Worm (Caenorhabditis elegans) whole organism, L4/young adult: ENCODE results near the gene T21C12.8.
A peak's percentile ranks its signal among the peaks of the same experiment; 100 is the strongest.

ENCODE experiments used
- W03F9.2 ChIP-seq: fragments of 150-350 bp; optimal IDR thresholded peaks from 2 replicates; lab custom pipeline; 2014; ENCODE audit warnings: missing biosample characterization, missing genetic modification characterization
- dao-5 ChIP-seq: sonication (generic microtip); optimal IDR thresholded peaks from 2 replicates; lab custom pipeline; 2016; ENCODE audit warnings: missing genotype, missing genetic modification characterization, moderate library complexity, missing compliant biosample characterization
- him-1 ChIP-seq: sonication (generic microtip); optimal IDR thresholded peaks from 2 replicates; lab custom pipeline; 2016; ENCODE audit warnings: missing genotype, missing genetic modification reagents, missing genetic modification characterization, missing compliant biosample characterization

Gene T21C12.8

DNA sequence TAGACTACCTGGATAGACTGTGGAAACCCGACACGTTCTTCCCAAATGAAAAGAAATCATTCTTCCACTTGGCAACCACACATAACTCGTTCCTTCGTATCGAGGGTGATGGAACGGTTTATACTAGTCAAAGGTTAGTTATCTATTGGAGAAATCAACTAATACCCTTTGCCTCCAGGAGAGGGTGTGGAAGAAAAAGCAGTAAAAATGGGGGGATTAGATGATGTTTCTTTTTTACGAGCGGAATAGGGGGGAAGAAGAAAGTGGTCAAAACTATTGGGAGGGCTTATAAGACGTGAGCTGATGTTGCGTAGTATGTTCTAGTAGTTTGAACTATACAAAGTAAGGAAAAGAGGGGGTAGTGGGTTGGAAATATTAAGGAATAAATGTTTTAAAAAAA is 29.8 kb downstream of the T21C12.8 start:
- TF ChIP-seq dao-5 (tag; lab: Kevin White, UChicago) (no peak), W03F9.2 (tag; lab: Kevin White, UChicago) (no peak), him-1 (no peak)

DNA sequence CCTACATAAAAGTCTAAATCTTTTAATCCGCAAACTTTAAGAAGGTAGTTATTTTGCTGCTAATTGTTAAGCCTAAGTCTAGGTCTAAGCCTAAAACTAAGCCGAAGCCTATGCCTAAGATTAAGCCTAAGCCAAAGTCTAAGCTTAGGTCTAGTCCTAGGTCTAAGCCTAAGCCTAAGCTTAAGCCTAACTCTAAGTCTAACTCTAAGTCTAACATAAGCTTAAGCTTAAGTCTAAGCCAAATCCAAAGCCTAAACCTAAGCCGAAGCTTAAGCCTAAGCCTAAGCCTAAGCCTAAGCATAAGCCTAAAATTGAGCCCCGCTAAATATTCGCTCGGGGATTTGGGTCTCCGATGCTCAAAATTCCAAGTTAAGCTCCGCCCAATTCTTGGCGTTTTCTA is 31.6 kb downstream of the T21C12.8 start:
- TF ChIP-seq dao-5 (tag; lab: Kevin White, UChicago) (no peak), W03F9.2 (tag; lab: Kevin White, UChicago) (no peak), him-1 (no peak)

DNA sequence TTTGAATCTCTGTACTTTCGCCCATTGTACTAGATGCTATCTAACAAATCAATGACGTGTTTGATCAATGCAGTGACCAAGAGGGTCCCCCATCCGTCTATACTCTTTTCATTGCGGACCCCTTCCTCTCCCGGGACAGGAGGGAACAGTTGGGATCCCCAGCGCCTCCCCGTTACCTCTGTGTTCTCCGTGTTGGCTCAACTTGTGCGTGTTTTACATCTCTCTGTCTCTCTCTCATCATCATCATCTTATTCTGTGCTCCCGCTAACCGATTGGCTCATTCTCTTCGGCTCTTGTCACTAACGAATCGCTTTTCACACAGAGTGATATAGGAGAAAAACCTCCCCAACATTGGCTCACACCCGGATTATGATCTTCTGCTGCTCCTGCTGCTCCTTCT is 32.3 kb downstream of the T21C12.8 start, which contains the start of gene unc-49:
TSS of gene unc-49 (plus strand) at position 240 of the 400 bp plus-strand sequence.
- TF ChIP-seq him-1: no peak
- TF ChIP-seq dao-5 (tag; lab: Kevin White, UChicago): no peak
- no peak for TF ChIP-seq W03F9.2 (tag; lab: Kevin White, UChicago)

DNA sequence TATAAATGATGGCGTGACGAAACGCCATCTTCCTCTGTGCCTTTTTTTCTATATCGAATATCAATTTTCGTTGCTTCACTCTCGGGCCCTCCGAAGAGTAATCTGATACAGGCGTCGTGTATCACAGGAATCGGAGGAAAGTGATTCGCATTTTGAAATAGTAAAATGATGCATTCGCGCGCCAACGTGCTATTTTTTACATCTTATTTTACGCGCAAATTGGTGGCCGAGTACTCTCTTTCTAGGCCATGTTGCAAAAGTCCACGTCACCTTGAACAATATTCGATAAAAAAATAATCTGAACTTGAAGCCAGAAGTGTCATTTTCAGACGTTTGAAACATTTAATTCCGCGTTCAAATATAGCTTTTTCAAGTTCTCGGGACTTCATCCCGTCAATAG is 33.2 kb downstream of the T21C12.8 start:
- no peak for TF ChIP-seq W03F9.2 (tag; lab: Kevin White, UChicago)
- TF ChIP-seq him-1: no peak
- no peak for TF ChIP-seq dao-5 (tag; lab: Kevin White, UChicago)

DNA sequence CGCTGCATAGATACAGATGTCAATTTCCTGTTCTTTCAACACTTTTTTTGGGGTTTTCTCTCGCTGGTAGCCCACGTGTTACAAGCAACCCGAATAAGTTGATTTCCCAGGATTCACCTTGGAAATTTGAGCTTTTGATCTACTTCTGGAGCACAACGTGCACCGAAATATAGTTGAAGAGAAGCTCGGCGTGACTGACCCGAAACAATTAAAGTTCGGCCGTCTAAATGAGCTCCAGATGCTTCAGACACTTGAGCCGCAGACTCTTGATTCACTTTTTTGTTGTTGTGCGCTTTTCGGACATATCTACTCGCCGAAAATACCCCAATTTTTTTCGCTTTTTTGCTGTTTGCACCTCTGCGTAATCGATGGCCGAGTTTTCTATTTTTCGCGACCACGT is 33.9 kb downstream of the T21C12.8 start:
- TF ChIP-seq dao-5 (tag; lab: Kevin White, UChicago) (no peak), him-1 (no peak), W03F9.2 (tag; lab: Kevin White, UChicago) (no peak)

DNA sequence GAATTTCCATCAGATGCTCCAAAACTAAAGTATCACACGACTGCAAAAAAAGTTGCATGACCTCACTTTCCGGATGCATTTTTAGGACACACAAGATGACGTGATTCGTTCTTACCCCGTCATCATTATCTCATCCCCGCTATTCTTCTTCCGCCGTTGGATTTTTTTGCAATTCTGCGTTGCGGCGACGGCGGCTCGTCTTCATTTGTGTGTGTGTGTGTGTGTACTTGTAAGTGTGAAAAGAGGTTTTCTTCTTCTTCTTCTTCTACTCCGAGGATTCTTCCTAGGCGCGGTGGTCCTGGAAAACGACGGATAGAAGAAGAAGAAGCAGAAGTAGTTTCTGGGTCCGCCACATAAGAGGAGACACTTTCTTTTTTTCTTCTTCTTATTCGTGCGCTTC is 37.1 kb downstream of the T21C12.8 start:
- no peak for TF ChIP-seq him-1
- no peak for TF ChIP-seq W03F9.2 (tag; lab: Kevin White, UChicago)
- TF ChIP-seq dao-5 (tag; lab: Kevin White, UChicago): no peak

DNA sequence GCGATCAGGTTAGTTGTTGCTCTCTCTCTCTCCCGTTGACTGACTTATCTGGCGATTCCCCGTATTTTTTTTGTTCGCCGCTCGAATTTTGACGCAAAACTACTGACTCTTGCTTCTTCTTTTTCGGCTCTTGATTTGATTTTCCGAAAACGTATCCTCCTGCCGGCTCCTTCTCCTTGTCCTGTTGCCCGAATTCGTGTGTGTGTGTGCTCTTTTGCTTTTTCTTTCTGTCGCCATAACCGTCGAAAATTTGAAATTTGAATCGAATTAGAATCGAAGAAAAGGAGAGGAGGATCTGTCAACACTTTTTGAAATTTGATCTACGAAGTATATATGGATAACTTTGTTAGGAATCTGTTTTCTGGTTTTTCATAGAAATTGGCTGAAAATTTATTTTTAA is 40.3 kb downstream of the T21C12.8 start:
- TF ChIP-seq him-1 (no peak), W03F9.2 (tag; lab: Kevin White, UChicago) (no peak), dao-5 (tag; lab: Kevin White, UChicago) (no peak)

DNA sequence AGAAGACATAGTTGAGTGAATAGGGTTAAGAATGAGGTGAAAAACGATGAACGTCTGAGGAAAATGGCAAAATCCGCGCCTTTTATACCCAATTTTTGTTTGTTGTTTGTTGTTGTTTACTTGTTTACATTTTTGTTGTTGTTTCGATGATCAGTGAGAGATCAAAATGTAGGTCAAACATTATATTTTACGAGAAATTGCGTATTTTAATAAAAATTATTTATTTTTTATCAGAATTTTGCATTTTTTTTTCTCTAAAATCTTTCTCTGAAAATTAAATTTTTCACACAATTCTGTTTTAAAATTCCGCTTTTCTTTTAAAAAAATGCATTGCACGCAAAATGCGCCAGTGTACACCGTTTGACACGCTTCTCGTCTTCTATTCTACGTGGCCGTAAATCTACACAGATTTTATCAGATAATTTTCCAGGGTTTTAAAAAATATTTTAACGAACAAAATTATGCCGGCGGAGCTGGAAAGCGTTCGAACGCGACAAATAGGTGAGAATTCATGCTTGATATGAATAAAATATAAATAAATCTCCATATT is 46.1 kb downstream of the T21C12.8 start, which contains the start of the genes sip-1 and sly-1:
TSS of gene sip-1 (minus strand) at position 103 of the 550 bp plus-strand sequence.
TSS of gene sly-1 (plus strand) at position 360 of the 550 bp plus-strand sequence.
- TF ChIP-seq dao-5 (tag; lab: Kevin White, UChicago) (no peak), him-1 (no peak), W03F9.2 (tag; lab: Kevin White, UChicago) (peak; percentile 84)

DNA sequence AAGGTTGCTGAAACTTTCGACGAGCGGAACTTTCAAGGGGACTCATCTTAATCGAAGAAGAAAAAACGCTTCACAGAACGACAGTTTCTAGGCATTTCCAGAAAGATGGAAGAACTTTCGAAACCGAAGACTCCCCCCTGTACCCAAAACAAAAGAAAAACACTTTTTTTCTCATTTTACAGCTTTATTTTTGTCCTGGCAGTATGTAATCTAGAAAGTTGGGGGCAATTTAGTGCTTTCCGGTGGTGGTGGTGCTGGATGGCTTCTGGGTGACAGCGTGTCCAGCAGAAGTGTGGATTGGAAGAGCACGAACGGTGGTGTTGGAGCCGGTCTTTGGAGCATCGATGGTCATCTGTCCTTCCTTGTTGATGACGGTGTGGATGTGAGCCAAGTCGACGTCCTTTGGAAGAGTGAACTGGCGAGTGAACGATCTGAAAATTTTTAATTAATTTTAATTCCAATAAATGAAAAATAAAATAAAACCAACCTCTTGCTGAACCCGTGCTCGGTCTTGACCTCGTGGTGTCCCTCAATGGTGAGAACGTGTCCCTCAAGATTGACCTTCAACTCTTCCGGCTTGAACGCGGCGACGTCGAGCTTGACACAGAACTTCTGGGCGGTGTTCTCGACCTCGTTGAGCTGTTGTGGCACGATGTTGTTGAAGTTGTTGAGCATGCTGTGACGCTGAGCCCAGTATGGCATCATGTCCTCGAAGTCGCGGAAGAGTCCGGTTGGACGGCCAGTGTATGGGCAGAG is 46.7 kb downstream of the T21C12.8 start:
- TF ChIP-seq dao-5 (tag; lab: Kevin White, UChicago): peak; percentile 18
- no peak for TF ChIP-seq W03F9.2 (tag; lab: Kevin White, UChicago)

DNA sequence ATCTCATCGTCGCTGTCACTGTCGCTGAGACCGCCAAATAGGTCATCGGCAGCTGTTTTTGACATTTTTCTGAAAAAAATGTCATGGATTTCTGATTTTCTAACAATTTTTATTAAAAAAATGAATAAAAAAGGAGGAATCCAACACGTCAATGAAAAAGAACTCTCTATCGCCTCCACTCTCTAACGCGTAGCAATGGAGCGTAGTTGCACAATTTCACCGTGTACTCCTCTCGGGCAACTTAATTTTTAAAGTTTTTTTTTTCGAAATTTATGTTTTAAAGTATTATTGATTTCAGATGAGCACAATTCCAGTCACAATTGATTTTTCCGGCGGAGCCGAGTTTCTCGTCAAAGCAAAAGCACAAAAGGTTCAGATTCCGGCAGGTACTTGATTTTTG is 47.6 kb downstream of the T21C12.8 start, which contains the start of the genes taf-11.3 and urm-1:
TSS of gene taf-11.3 (minus strand) at position 69 of the 400 bp plus-strand sequence.
TSS of gene urm-1 (plus strand) at position 299 of the 400 bp plus-strand sequence.
- TF ChIP-seq W03F9.2 (tag; lab: Kevin White, UChicago) (peak; percentile 95), dao-5 (tag; lab: Kevin White, UChicago) (no peak)

DNA sequence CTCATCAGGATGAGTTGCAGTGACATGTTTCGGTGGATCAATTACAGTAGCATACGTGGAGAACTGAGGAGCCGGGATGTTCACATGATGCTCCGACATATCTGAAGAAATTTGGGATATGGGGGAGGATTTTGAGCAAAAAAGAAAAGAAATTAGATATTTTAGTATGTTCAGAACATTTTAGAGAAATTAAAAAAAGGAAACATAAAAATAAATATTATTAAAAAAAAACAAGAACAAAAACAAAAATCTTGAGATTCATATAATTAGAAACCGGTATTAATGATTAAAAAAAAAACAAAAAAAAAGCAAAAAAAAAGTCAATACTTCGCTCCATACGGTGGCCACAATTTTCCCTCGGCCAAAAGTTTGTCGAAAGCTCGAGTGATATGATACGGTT is 49.1 kb downstream of the T21C12.8 start, which contains the start of gene rab-33:
TSS of gene rab-33 (minus strand) at position 101 of the 400 bp plus-strand sequence.
- TF ChIP-seq him-1: no peak
- TF ChIP-seq W03F9.2 (tag; lab: Kevin White, UChicago): no peak
- TF ChIP-seq dao-5 (tag; lab: Kevin White, UChicago): no peak
